Worm (Caenorhabditis elegans) whole organism, L1 larva: ENCODE measurements around the gene aqp-7.

Experiments
- aly-2 ChIP-seq: fragments of 150-350 bp; optimal IDR thresholded peaks from 2 replicates; lab custom pipeline; 2014; ENCODE audit warnings: missing biosample characterization, missing genetic modification characterization
- ama-1 ChIP-seq: fragments of 150-350 bp; optimal IDR thresholded peaks from 2 replicates; lab custom pipeline; 2014
- ceh-82 ChIP-seq, 3 experiments: fragments of 150-350 bp in 1 of 3; sonication (generic microtip) in 2 of 3; optimal IDR thresholded peaks; 2 replicates each; lab custom pipeline; 2014 to 2017; ENCODE audit warnings: missing biosample characterization in 3 of 3, missing genetic modification characterization in 3 of 3
- ceh-88 ChIP-seq: fragments of 200-800 bp; sonication (Bioruptor generic); IDR thresholded peaks from 2 replicates; pipeline ENCODE4 v1.3.6; 2022; ENCODE audit warnings: missing genetic modification characterization, missing compliant biosample characterization
- fkh-10 ChIP-seq: sonication (generic microtip); optimal IDR thresholded peaks from 2 replicates; lab custom pipeline; 2017; ENCODE audit warnings: missing biosample characterization, missing genetic modification reagents, missing genetic modification characterization
- fos-1 ChIP-seq: fragments of 150-350 bp; optimal IDR thresholded peaks from 2 replicates; lab custom pipeline; 2014; ENCODE audit warnings: missing biosample characterization, missing genetic modification characterization
- nhr-11 ChIP-seq: fragments of 150-350 bp; optimal IDR thresholded peaks from 2 replicates; lab custom pipeline; 2014; ENCODE audit warnings: missing biosample characterization, missing genetic modification characterization
- nhr-28 ChIP-seq: fragments of 150-350 bp; optimal IDR thresholded peaks from 2 replicates; lab custom pipeline; 2014; ENCODE audit warnings: missing biosample characterization, missing genetic modification characterization
- skn-1 ChIP-seq: fragments of 150-350 bp; optimal IDR thresholded peaks from 2 replicates; lab custom pipeline; 2014; ENCODE audit warnings: missing biosample characterization, missing genetic modification characterization
- unc-130 ChIP-seq: fragments of 150-350 bp; optimal IDR thresholded peaks from 2 replicates; lab custom pipeline; 2017; ENCODE audit warnings: missing biosample characterization, missing genetic modification characterization, inconsistent platforms
- unc-62 ChIP-seq: fragments of 150-350 bp; optimal IDR thresholded peaks from 2 replicates; lab custom pipeline; 2014; ENCODE audit warnings: missing biosample characterization, missing genetic modification reagents, missing genetic modification characterization
- zag-1 ChIP-seq: fragments of 150-350 bp; optimal IDR thresholded peaks from 2 replicates; lab custom pipeline; 2014; ENCODE audit warnings: missing biosample characterization, missing genetic modification characterization

- TF ChIP-seq zag-1 (tag; lab: Kevin White, UChicago) = no peak
- TF ChIP-seq fos-1 (tag; lab: Kevin White, UChicago) = no peak
- TF ChIP-seq fkh-10 (GFP tag; lab: Kevin White, UChicago) = no peak
- TF ChIP-seq ceh-82 (tag; optimal IDR thresholded peaks at IDR 0.05; lab: Kevin White, UChicago) = no peak
- no peak for TF ChIP-seq aly-2
- TF ChIP-seq skn-1 (tag; lab: Kevin White, UChicago) = no peak
- no peak for TF ChIP-seq ceh-88 (GFP tag; lab: Robert Waterston, UW)
- no peak for TF ChIP-seq nhr-11 (tag; lab: Kevin White, UChicago)
- no peak for TF ChIP-seq ama-1 (lab: Kevin White, UChicago)
- TF ChIP-seq unc-130 (tag; lab: Kevin White, UChicago) = no peak
- no peak for TF ChIP-seq nhr-28 (tag; lab: Kevin White, UChicago)
- no peak for TF ChIP-seq unc-62 (GFP tag; lab: Kevin White, UChicago)
Measured at ce11 chrX:2978100-2978499, 46.8 kb upstream of the aqp-7 start.
